Worm (Caenorhabditis elegans) whole organism, L4 larva: ENCODE results near the gene srx-77.

Source experiments
- D1046.2 ChIP-seq: fragments of 200-800 bp; sonication (Bioruptor generic); IDR thresholded peaks from 2 replicates; pipeline ENCODE4 v1.3.6; 2022; ENCODE audit warnings: missing genetic modification characterization, missing compliant biosample characterization
- F10B5.3 ChIP-seq: sonication (generic microtip); optimal IDR thresholded peaks from 2 replicates; lab custom pipeline; 2016; ENCODE audit warnings: mild to moderate bottlenecking, missing genetic modification characterization, missing compliant biosample characterization
- F49E8.2 ChIP-seq: sonication (generic microtip); optimal IDR thresholded peaks from 2 replicates; lab custom pipeline; 2016; ENCODE audit warnings: missing compliant biosample characterization, mild to moderate bottlenecking, missing genetic modification characterization, borderline replicate concordance
- T26A8.4 ChIP-seq: fragments of 200-800 bp; sonication (Bioruptor generic); IDR thresholded peaks from 2 replicates; pipeline ENCODE4 v1.3.6; 2022; ENCODE audit warnings: missing genetic modification characterization, missing compliant biosample characterization
- Y5F2A.4 ChIP-seq: fragments of 200-800 bp; sonication (Bioruptor generic); optimal IDR thresholded peaks from 2 replicates; lab custom pipeline; 2018; ENCODE audit warnings: mild to moderate bottlenecking, missing genetic modification characterization, missing compliant biosample characterization
- ZK546.5 ChIP-seq, 2 experiments: sonication (generic microtip); optimal IDR thresholded peaks; 2 replicates each; lab custom pipeline; 2017; ENCODE audit warnings: missing biosample characterization in 2 of 2, missing genetic modification characterization in 2 of 2
- aly-2 ChIP-seq: sonication (generic microtip); optimal IDR thresholded peaks from 2 replicates; lab custom pipeline; 2018; ENCODE audit warnings: missing biosample characterization, missing genetic modification characterization
- ama-1 ChIP-seq: fragments of 150-350 bp; optimal IDR thresholded peaks from 2 replicates; lab custom pipeline; 2014; ENCODE audit warnings: inconsistent platforms, mixed read lengths
- attf-4 ChIP-seq: sonication (generic microtip); optimal IDR thresholded peaks from 3 replicates; lab custom pipeline; 2017; ENCODE audit warnings: missing biosample characterization, missing genetic modification characterization
- ceh-20 ChIP-seq: fragments of 200-800 bp; sonication (Bioruptor generic); IDR thresholded peaks from 2 replicates; pipeline ENCODE4 v1.3.6; 2022; ENCODE audit warnings: missing genetic modification reagents, missing genetic modification characterization, missing compliant biosample characterization
- ceh-32 ChIP-seq: sonication (generic microtip); optimal IDR thresholded peaks from 2 replicates; lab custom pipeline; 2016; ENCODE audit warnings: mild to moderate bottlenecking, missing genetic modification characterization, missing compliant biosample characterization; ENCODE audit not compliant: poor library complexity
- ceh-44 ChIP-seq: fragments of 200-800 bp; sonication (Bioruptor generic); IDR thresholded peaks from 2 replicates; pipeline ENCODE4 v1.3.6; 2022; ENCODE audit warnings: missing genetic modification reagents, missing genetic modification characterization, missing compliant biosample characterization
- ceh-62 ChIP-seq: sonication (generic microtip); optimal IDR thresholded peaks from 2 replicates; lab custom pipeline; 2017; ENCODE audit warnings: missing biosample characterization, missing genetic modification characterization
- daf-16 ChIP-seq, 3 experiments: sonication (generic microtip); optimal IDR thresholded peaks; 2 replicates each; lab custom pipeline; 2016 to 2017; ENCODE audit warnings: missing genetic modification characterization in 3 of 3, missing genetic modification reagents in 3 of 3, mild to moderate bottlenecking in 2 of 3, missing compliant biosample characterization in 2 of 3, missing biosample characterization in 1 of 3, moderate library complexity in 1 of 3
- dmd-9 ChIP-seq: fragments of 200-800 bp; sonication (Bioruptor generic); IDR thresholded peaks from 2 replicates; pipeline ENCODE4 v1.3.6; 2022; ENCODE audit warnings: missing genetic modification reagents, missing genetic modification characterization, missing compliant biosample characterization
- duxl-1 ChIP-seq: sonication (generic microtip); optimal IDR thresholded peaks from 2 replicates; lab custom pipeline; 2016; ENCODE audit warnings: mild to moderate bottlenecking, missing genetic modification characterization, moderate library complexity, missing compliant biosample characterization; ENCODE audit not compliant: poor library complexity
- dve-1 ChIP-seq: sonication (generic microtip); optimal IDR thresholded peaks from 2 replicates; lab custom pipeline; 2017; ENCODE audit warnings: antibody characterized with exemption, mild to moderate bottlenecking, missing genetic modification characterization, missing compliant biosample characterization; ENCODE audit not compliant: insufficient read depth
- fos-1 ChIP-seq: fragments of 150-350 bp; optimal IDR thresholded peaks from 2 replicates; lab custom pipeline; 2014; ENCODE audit warnings: missing biosample characterization, missing genetic modification characterization
- hif-1 ChIP-seq, 2 experiments: sonication (generic microtip); optimal IDR thresholded peaks; 2 replicates each; lab custom pipeline; 2016 to 2017; ENCODE audit warnings: missing compliant biosample characterization in 2 of 2, missing genetic modification characterization in 2 of 2, missing genetic modification reagents in 2 of 2, missing genotype in 2 of 2, mild to moderate bottlenecking in 1 of 2
- jun-1 ChIP-seq: fragments of 150-350 bp; optimal IDR thresholded peaks from 2 replicates; lab custom pipeline; 2014; ENCODE audit warnings: missing biosample characterization, missing genetic modification reagents, missing genetic modification characterization
- lin-29 ChIP-seq: fragments of 200-800 bp; sonication (Bioruptor generic); IDR thresholded peaks from 2 replicates; pipeline ENCODE4 v1.3.6; 2022; ENCODE audit warnings: missing genetic modification reagents, missing genetic modification characterization, missing compliant biosample characterization
- lin-39 ChIP-seq: fragments of 150-350 bp; optimal IDR thresholded peaks from 2 replicates; lab custom pipeline; 2014; ENCODE audit warnings: missing biosample characterization, missing genetic modification reagents, missing genetic modification characterization
- lsy-2 ChIP-seq, 2 experiments: fragments of 150-350 bp in 1 of 2; sonication (generic microtip) in 1 of 2; optimal IDR thresholded peaks; 2 replicates each; lab custom pipeline; 2014 to 2017; ENCODE audit warnings: missing biosample characterization in 2 of 2, missing genetic modification characterization in 2 of 2
- madf-5 ChIP-seq, 2 experiments: fragments of 200-800 bp; sonication (Bioruptor generic); IDR thresholded peaks; 2 replicates each; pipeline ENCODE4 v1.3.6; 2022; ENCODE audit warnings: missing compliant biosample characterization in 2 of 2, missing genetic modification characterization in 2 of 2
- mdl-1 ChIP-seq, 2 experiments: fragments of 150-350 bp in 1 of 2; sonication (generic microtip) in 1 of 2; optimal IDR thresholded peaks; 2 replicates each; lab custom pipeline; 2014 to 2017; ENCODE audit warnings: missing biosample characterization in 2 of 2, missing genetic modification characterization in 2 of 2
- mes-2 ChIP-seq: sonication (generic microtip); optimal IDR thresholded peaks from 2 replicates; lab custom pipeline; 2016; ENCODE audit warnings: missing genotype, mild to moderate bottlenecking, missing genetic modification characterization, missing compliant biosample characterization; ENCODE audit not compliant: poor library complexity, severe bottlenecking
- mxl-2 ChIP-seq: fragments of 200-800 bp; sonication (Bioruptor generic); conservative IDR thresholded peaks from 2 replicates; pipeline ENCODE4 v1.3.6; 2022; ENCODE audit warnings: missing genetic modification reagents, missing genetic modification characterization, missing compliant biosample characterization
- nhr-10 ChIP-seq: fragments of 150-350 bp; optimal IDR thresholded peaks from 2 replicates; lab custom pipeline; 2014; ENCODE audit warnings: missing biosample characterization, missing genetic modification characterization
- nhr-102 ChIP-seq: sonication (generic microtip); optimal IDR thresholded peaks from 2 replicates; lab custom pipeline; 2016; ENCODE audit warnings: mild to moderate bottlenecking, missing genetic modification characterization, moderate library complexity, missing compliant biosample characterization
- nhr-11 ChIP-seq: fragments of 150-350 bp; optimal IDR thresholded peaks from 2 replicates; lab custom pipeline; 2014; ENCODE audit warnings: missing biosample characterization, missing genetic modification characterization
- nhr-111 ChIP-seq: fragments of 200-800 bp; sonication (Bioruptor generic); optimal IDR thresholded peaks from 2 replicates; lab custom pipeline; 2018; ENCODE audit warnings: mild to moderate bottlenecking, missing genetic modification characterization, missing compliant biosample characterization
- nhr-25 ChIP-seq: sonication (generic microtip); optimal IDR thresholded peaks from 2 replicates; lab custom pipeline; 2017; ENCODE audit warnings: missing genetic modification characterization, mild to moderate bottlenecking, missing compliant biosample characterization, antibody characterized with exemption, moderate library complexity, borderline replicate concordance; ENCODE audit not compliant: insufficient read depth
- nhr-42 ChIP-seq: fragments of 200-800 bp; sonication (Bioruptor generic); IDR thresholded peaks from 2 replicates; pipeline ENCODE4 v1.3.6; 2022; ENCODE audit warnings: missing genetic modification characterization, missing compliant biosample characterization
- nhr-48 ChIP-seq: sonication (generic microtip); optimal IDR thresholded peaks from 2 replicates; lab custom pipeline; 2016; ENCODE audit warnings: mild to moderate bottlenecking, missing genetic modification characterization, missing compliant biosample characterization
- nhr-76 ChIP-seq: fragments of 150-350 bp; optimal IDR thresholded peaks from 2 replicates; lab custom pipeline; 2014; ENCODE audit warnings: missing biosample characterization, missing genetic modification characterization
- pqm-1 ChIP-seq: sonication (generic microtip); optimal IDR thresholded peaks from 2 replicates; lab custom pipeline; 2017; ENCODE audit warnings: missing biosample characterization, missing genetic modification characterization
- sdz-12 ChIP-seq: fragments of 200-800 bp; sonication (Bioruptor generic); optimal IDR thresholded peaks from 2 replicates; lab custom pipeline; 2018; ENCODE audit warnings: mild to moderate bottlenecking, missing genetic modification characterization, missing compliant biosample characterization
- set-16 ChIP-seq: fragments of 200-800 bp; sonication (Bioruptor generic); IDR thresholded peaks from 2 replicates; pipeline ENCODE4 v1.3.6; 2022; ENCODE audit warnings: missing genetic modification reagents, missing genetic modification characterization, missing compliant biosample characterization
- snpc-1.2 ChIP-seq: fragments of 200-800 bp; sonication (Bioruptor generic); IDR thresholded peaks from 2 replicates; pipeline ENCODE4 v1.3.6; 2022; ENCODE audit warnings: missing genetic modification reagents, missing genetic modification characterization, missing compliant biosample characterization
- spr-1 ChIP-seq: sonication (generic microtip); optimal IDR thresholded peaks from 2 replicates; lab custom pipeline; 2016; ENCODE audit warnings: mild to moderate bottlenecking, missing genetic modification characterization, missing compliant biosample characterization
- spr-3 ChIP-seq: fragments of 200-800 bp; sonication (Bioruptor generic); optimal IDR thresholded peaks from 2 replicates; lab custom pipeline; 2018; ENCODE audit warnings: mild to moderate bottlenecking, missing genetic modification characterization, missing compliant biosample characterization
- tag-97 ChIP-seq: fragments of 200-800 bp; sonication (Bioruptor generic); IDR thresholded peaks from 2 replicates; pipeline ENCODE4 v1.3.6; 2022; ENCODE audit warnings: missing genetic modification characterization, missing compliant biosample characterization
- unc-39 ChIP-seq: sonication (generic microtip); optimal IDR thresholded peaks from 2 replicates; lab custom pipeline; 2017; ENCODE audit warnings: missing biosample characterization, missing genetic modification characterization
- zfp-2 ChIP-seq: sonication (generic microtip); optimal IDR thresholded peaks from 2 replicates; lab custom pipeline; 2016; ENCODE audit warnings: mild to moderate bottlenecking, missing genetic modification characterization, missing compliant biosample characterization
- zip-2 ChIP-seq: fragments of 150-350 bp; optimal IDR thresholded peaks from 2 replicates; lab custom pipeline; 2014; ENCODE audit warnings: missing biosample characterization, missing genetic modification characterization
- ztf-11 ChIP-seq: fragments of 150-350 bp; optimal IDR thresholded peaks from 2 replicates; lab custom pipeline; 2014; ENCODE audit warnings: missing biosample characterization, missing genetic modification characterization
- ztf-7 ChIP-seq: fragments of 150-350 bp; optimal IDR thresholded peaks from 2 replicates; lab custom pipeline; 2014; ENCODE audit warnings: missing biosample characterization, missing genetic modification characterization

Gene srx-77

ce11 chrV:4647857-4648256 is 20.7 kb downstream of the srx-77 start, which contains the start of gene F41F3.3 (continued):
- TF ChIP-seq ZK546.5 (tag; optimal IDR thresholded peaks at IDR 0.05; lab: Kevin White, UChicago) (no peak), mes-2 (tag; lab: Kevin White, UChicago) (peak; percentile 30), ceh-62 (tag; lab: Kevin White, UChicago) (no peak), zip-2 (tag; lab: Kevin White, UChicago) (no peak), snpc-1.2 (GFP tag; lab: Robert Waterston, UW) (peak; percentile 51; the same call in 1 of the 2 replicates), nhr-10 (tag; lab: Kevin White, UChicago) (no peak), hif-1 (tag; optimal IDR thresholded peaks at IDR 0.05; lab: Kevin White, UChicago) (peak in 1 of 2 experiments; percentile 14), duxl-1 (tag; lab: Kevin White, UChicago) (no peak), nhr-102 (tag; lab: Kevin White, UChicago) (peak; percentile 29), ceh-32 (tag; lab: Kevin White, UChicago) (no peak), tag-97 (GFP tag; lab: Robert Waterston, UW) (no peak), dve-1 (tag; lab: Kevin White, UChicago) (no peak), ama-1 (lab: Kevin White, UChicago) (peak; percentile 61), F10B5.3 (tag; lab: Kevin White, UChicago) (no peak), mxl-2 (no peak), dmd-9 (GFP tag; lab: Robert Waterston, UW) (no peak), sdz-12 (GFP tag; lab: Kevin White, UChicago) (peak; percentile 25), ceh-44 (GFP tag; lab: Robert Waterston, UW) (no peak), nhr-42 (GFP tag; lab: Robert Waterston, UW) (no peak), spr-3 (peak; percentile 10), Y5F2A.4 (GFP tag; lab: Kevin White, UChicago) (no peak), lin-39 (tag; lab: Kevin White, UChicago) (no peak), aly-2 (no peak), nhr-76 (tag; lab: Kevin White, UChicago) (no peak), ceh-20 (GFP tag; lab: Robert Waterston, UW) (no peak)

DNA sequence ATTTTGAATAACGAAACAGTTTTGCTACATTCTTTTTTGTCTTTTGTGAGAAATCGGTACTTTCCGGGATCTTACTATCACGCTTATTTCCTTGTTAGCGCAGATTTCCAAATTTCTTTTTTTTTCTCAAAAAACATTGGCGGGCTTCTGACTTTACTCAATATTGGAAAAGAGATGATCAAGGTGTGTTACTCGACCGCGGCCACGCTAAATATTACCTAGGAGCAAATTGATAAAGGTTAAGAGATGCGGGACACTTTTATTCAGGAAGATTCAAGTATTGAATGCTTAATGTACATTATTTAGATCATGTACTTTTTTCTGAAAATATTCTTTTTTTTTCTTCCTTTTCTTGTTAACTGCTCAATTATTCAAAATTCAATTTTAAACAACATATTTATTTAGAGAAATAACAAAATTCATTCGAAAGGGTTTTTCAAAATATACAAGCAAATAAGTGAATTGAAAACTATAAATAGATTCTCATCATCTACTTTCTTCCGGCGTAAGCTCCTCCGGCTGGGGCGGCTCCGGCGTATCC is 21.2 kb downstream of the srx-77 start:
- no peak for TF ChIP-seq ztf-7 (tag; lab: Kevin White, UChicago)
- no peak for TF ChIP-seq ztf-11 (tag; lab: Kevin White, UChicago)
- no peak for TF ChIP-seq sdz-12 (GFP tag; lab: Kevin White, UChicago)
- TF ChIP-seq lin-29, result no peak
- TF ChIP-seq nhr-11, result no peak
- no peak for TF ChIP-seq fos-1 (tag; lab: Kevin White, UChicago)
- peak; percentile 38 for TF ChIP-seq nhr-48
- no peak for TF ChIP-seq attf-4 (tag; lab: Kevin White, UChicago)
- TF ChIP-seq F49E8.2 (tag; lab: Kevin White, UChicago), result no peak
- TF ChIP-seq hif-1 (tag; optimal IDR thresholded peaks at IDR 0.05; lab: Kevin White, UChicago), result no peak
- TF ChIP-seq nhr-25 (tag; lab: Kevin White, UChicago), result no peak
- TF ChIP-seq spr-1 (tag; lab: Kevin White, UChicago), result peak; percentile 28
- no peak for TF ChIP-seq ceh-44 (GFP tag; lab: Robert Waterston, UW)
- no peak for TF ChIP-seq nhr-111 (GFP tag; lab: Kevin White, UChicago)
- TF ChIP-seq unc-39, result no peak
- peak; percentile 40 for TF ChIP-seq mes-2 (tag; lab: Kevin White, UChicago)
- peak; percentile 12; the same call in 1 of the 2 replicates for TF ChIP-seq snpc-1.2 (GFP tag; lab: Robert Waterston, UW)
- TF ChIP-seq madf-5 (GFP tag; IDR thresholded peaks at IDR 0.05; lab: Robert Waterston, UW), result no peak
- TF ChIP-seq lsy-2 (tag; optimal IDR thresholded peaks at IDR 0.05; lab: Kevin White, UChicago), result no peak
- TF ChIP-seq jun-1 (tag; lab: Kevin White, UChicago), result no peak
- TF ChIP-seq D1046.2 (GFP tag; lab: Robert Waterston, UW), result no peak
- TF ChIP-seq ama-1 (lab: Kevin White, UChicago), result peak; percentile 91
- no peak for TF ChIP-seq daf-16 (GFP tag; optimal IDR thresholded peaks at IDR 0.05; lab: Kevin White, UChicago)
- TF ChIP-seq daf-16 (tag; optimal IDR thresholded peaks at IDR 0.05; lab: Kevin White, UChicago), result no peak
- TF ChIP-seq mdl-1 (tag; optimal IDR thresholded peaks at IDR 0.05; lab: Kevin White, UChicago), result no peak
- TF ChIP-seq zfp-2 (tag; lab: Kevin White, UChicago), result no peak
- peak; percentile 82; the same call in 1 of the 2 replicates for TF ChIP-seq T26A8.4
- no peak for TF ChIP-seq tag-97 (GFP tag; lab: Robert Waterston, UW)
- TF ChIP-seq pqm-1 (tag; lab: Kevin White, UChicago), result no peak
- TF ChIP-seq set-16 (GFP tag; lab: Robert Waterston, UW), result no peak
- TF ChIP-seq nhr-102 (tag; lab: Kevin White, UChicago), result peak; percentile 30
